Fruit fly (Drosophila melanogaster) whole organism, embryonic: ENCODE measurements around the gene CG10019.

Experiments used
- ATbp ChIP-seq: fragments of 200-800 bp; sonication (Bioruptor generic); optimal IDR thresholded peaks from 2 replicates; lab custom pipeline; 2017; ENCODE audit warnings: missing biosample characterization, mild to moderate bottlenecking, missing genetic modification characterization, missing genetic modification reagents
- B-H2 ChIP-seq: fragments of 200-800 bp; sonication (Bioruptor generic); optimal IDR thresholded peaks from 2 replicates; lab custom pipeline; 2018; ENCODE audit warnings: missing biosample characterization, mild to moderate bottlenecking, missing genetic modification characterization
- CG1024 ChIP-seq: fragments of 200-800 bp; sonication (Bioruptor generic); IDR thresholded peaks from 2 replicates; pipeline ENCODE4 v1.3.6; 2022; ENCODE audit warnings: missing biosample characterization, missing genetic modification characterization
- CG10267 ChIP-seq: fragments of 200-800 bp; sonication (Bioruptor generic); optimal IDR thresholded peaks from 2 replicates; lab custom pipeline; 2018; ENCODE audit warnings: missing biosample characterization, mild to moderate bottlenecking, missing genetic modification characterization, moderate library complexity
- CG10959 ChIP-seq: fragments of 200-800 bp; sonication (Bioruptor generic); IDR thresholded peaks from 2 replicates; pipeline ENCODE4 v1.3.6; 2022; ENCODE audit warnings: missing biosample characterization, missing genetic modification characterization
- CG11504 ChIP-seq: fragments of 200-800 bp; sonication (Bioruptor generic); optimal IDR thresholded peaks from 3 replicates; lab custom pipeline; 2019; ENCODE audit warnings: missing biosample characterization, mild to moderate bottlenecking, missing genetic modification characterization, moderate library complexity
- CG11696 ChIP-seq: fragments of 200-800 bp; sonication (Bioruptor generic); IDR thresholded peaks from 2 replicates; pipeline ENCODE4 v1.3.6; 2022; ENCODE audit warnings: missing biosample characterization, missing genetic modification characterization
- CG12155 ChIP-seq: fragments of 200-800 bp; sonication (Bioruptor generic); optimal IDR thresholded peaks from 3 replicates; lab custom pipeline; 2016; ENCODE audit warnings: missing biosample characterization, missing genetic modification characterization
- CG12744 ChIP-seq: fragments of 200-800 bp; sonication (Bioruptor generic); optimal IDR thresholded peaks from 2 replicates; lab custom pipeline; 2016; ENCODE audit warnings: missing biosample characterization, missing genetic modification characterization
- CG16863 ChIP-seq: fragments of 200-800 bp; sonication (Bioruptor generic); optimal IDR thresholded peaks from 3 replicates; lab custom pipeline; 2016; ENCODE audit warnings: missing biosample characterization, missing genetic modification characterization
- CG17361 ChIP-seq: fragments of 200-800 bp; sonication (Bioruptor generic); IDR thresholded peaks from 3 replicates; pipeline ENCODE4 v1.3.6; 2022; ENCODE audit warnings: missing biosample characterization, missing genetic modification characterization
- CG18011 ChIP-seq: fragments of 200-800 bp; sonication (Bioruptor generic); optimal IDR thresholded peaks from 2 replicates; lab custom pipeline; 2017; ENCODE audit warnings: missing biosample characterization, missing genetic modification characterization, mild to moderate bottlenecking, moderate library complexity, missing genotype
- CG2875 ChIP-seq: fragments of 200-800 bp; sonication (Bioruptor generic); optimal IDR thresholded peaks from 2 replicates; lab custom pipeline; 2017; ENCODE audit warnings: missing biosample characterization, mild to moderate bottlenecking, missing genetic modification characterization, missing genetic modification reagents
- CG31224 ChIP-seq: fragments of 200-800 bp; sonication (Bioruptor generic); IDR thresholded peaks from 2 replicates; pipeline ENCODE4 v1.3.6; 2022; ENCODE audit warnings: missing biosample characterization, missing genetic modification characterization
- CG34376 ChIP-seq: fragments of 200-800 bp; sonication (Bioruptor generic); optimal IDR thresholded peaks from 2 replicates; lab custom pipeline; 2018; ENCODE audit warnings: missing biosample characterization, mild to moderate bottlenecking, missing genetic modification characterization
- CG4424 ChIP-seq: fragments of 200-800 bp; sonication (Bioruptor generic); optimal IDR thresholded peaks from 3 replicates; lab custom pipeline; 2016; ENCODE audit warnings: missing biosample characterization, missing genetic modification characterization
- CG6683 ChIP-seq: fragments of 200-800 bp; sonication (Bioruptor generic); optimal IDR thresholded peaks from 2 replicates; lab custom pipeline; 2017; ENCODE audit warnings: missing biosample characterization, mild to moderate bottlenecking, missing genetic modification characterization, missing genetic modification reagents
- CG6813 ChIP-seq: fragments of 200-800 bp; sonication (Bioruptor generic); optimal IDR thresholded peaks from 2 replicates; lab custom pipeline; 2017; ENCODE audit warnings: missing biosample characterization, missing genetic modification characterization, mild to moderate bottlenecking, moderate library complexity, missing genetic modification reagents
- CG9876 ChIP-seq: fragments of 200-800 bp; sonication (Bioruptor generic); optimal IDR thresholded peaks from 2 replicates; lab custom pipeline; 2016; ENCODE audit warnings: missing biosample characterization, missing genetic modification characterization
- H15 ChIP-seq: fragments of 200-800 bp; sonication (Bioruptor generic); IDR thresholded peaks from 3 replicates; pipeline ENCODE4 v1.3.6; 2022; ENCODE audit warnings: missing biosample characterization, missing genetic modification characterization
- HLH3B ChIP-seq: fragments of 200-800 bp; sonication (Bioruptor generic); IDR thresholded peaks from 2 replicates; pipeline ENCODE4 v1.3.6; 2022; ENCODE audit warnings: missing biosample characterization, missing genetic modification characterization
- Hr78 ChIP-seq, 2 experiments: fragments of 200-800 bp in 1 of 2; fragments of >200 bp in 1 of 2; sonication (Bioruptor generic) in 1 of 2; optimal IDR thresholded peaks; 2 replicates each; lab custom pipeline; 2017 to 2019; ENCODE audit warnings: missing biosample characterization in 2 of 2, missing genetic modification characterization in 2 of 2, mild to moderate bottlenecking in 1 of 2, moderate library complexity in 1 of 2
- Med ChIP-seq: fragments of 200-800 bp; sonication (Bioruptor generic); peaks from one replicate; lab custom pipeline; 2016; ENCODE audit warnings: missing biosample characterization, missing genetic modification characterization, mild to moderate bottlenecking, inconsistent platforms, moderate library complexity
- Mes4 ChIP-seq: fragments of 200-800 bp; sonication (Bioruptor generic); optimal IDR thresholded peaks from 2 replicates; lab custom pipeline; 2016; ENCODE audit warnings: missing biosample characterization, missing genetic modification characterization
- Oli ChIP-seq: fragments of 200-800 bp; sonication (Bioruptor generic); optimal IDR thresholded peaks from 2 replicates; lab custom pipeline; 2018; ENCODE audit warnings: missing biosample characterization, mild to moderate bottlenecking, missing genetic modification characterization, moderate library complexity
- Ravus ChIP-seq: fragments of 200-800 bp; sonication (Bioruptor generic); IDR thresholded peaks from 2 replicates; pipeline ENCODE4 v1.3.6; 2022; ENCODE audit warnings: missing biosample characterization, missing genetic modification characterization
- Taf1 ChIP-seq: fragments of 200-800 bp; sonication (Bioruptor generic); IDR thresholded peaks from 2 replicates; pipeline ENCODE4 v1.3.6; 2022; ENCODE audit warnings: missing biosample characterization, missing genetic modification characterization
- Vsx1 ChIP-seq: fragments of 200-800 bp; sonication (Bioruptor generic); optimal IDR thresholded peaks from 2 replicates; lab custom pipeline; 2017; ENCODE audit warnings: missing biosample characterization, mild to moderate bottlenecking, missing genetic modification characterization, missing genetic modification reagents
- Xbp1 ChIP-seq: fragments of 200-800 bp; sonication (Bioruptor generic); optimal IDR thresholded peaks from 3 replicates; lab custom pipeline; 2016; ENCODE audit warnings: missing biosample characterization, mild to moderate bottlenecking, missing genetic modification characterization
- ab ChIP-seq: fragments of 200-800 bp; sonication (Bioruptor generic); optimal IDR thresholded peaks from 2 replicates; lab custom pipeline; 2016; ENCODE audit warnings: missing biosample characterization, missing genetic modification characterization
- dpn ChIP-seq, 2 experiments: fragments of 200-800 bp; sonication (Bioruptor generic); optimal IDR thresholded peaks; 3 replicates each; lab custom pipeline; 2016; ENCODE audit warnings: missing biosample characterization in 2 of 2, missing genetic modification characterization in 2 of 2
- ewg ChIP-seq: fragments of 200-800 bp; sonication (Bioruptor generic); optimal IDR thresholded peaks from 3 replicates; lab custom pipeline; 2017; ENCODE audit warnings: mild to moderate bottlenecking, missing biosample characterization, missing genetic modification reagents, missing genetic modification characterization
- fd96Cb ChIP-seq: fragments of 200-800 bp; sonication (Bioruptor generic); optimal IDR thresholded peaks from 2 replicates; lab custom pipeline; 2018; ENCODE audit warnings: missing biosample characterization, mild to moderate bottlenecking, missing genetic modification characterization, moderate library complexity
- insv ChIP-seq, 2 experiments: fragments of 200-800 bp; sonication (Bioruptor generic); optimal IDR thresholded peaks; 3 replicates each; lab custom pipeline; 2016 to 2018; ENCODE audit warnings: missing biosample characterization in 2 of 2, missing genetic modification characterization in 2 of 2
- kni ChIP-seq: fragments of 200-800 bp; sonication (Bioruptor generic); optimal IDR thresholded peaks from 3 replicates; lab custom pipeline; 2017; ENCODE audit warnings: mild to moderate bottlenecking, missing biosample characterization, missing genetic modification reagents, missing genetic modification characterization
- lmd ChIP-seq: fragments of 200-800 bp; sonication (Bioruptor generic); IDR thresholded peaks from 2 replicates; pipeline ENCODE4 v1.3.6; 2022; ENCODE audit warnings: missing biosample characterization, missing genetic modification characterization
- luna ChIP-seq: fragments of 200-800 bp; sonication (Bioruptor generic); optimal IDR thresholded peaks from 2 replicates; lab custom pipeline; 2016; ENCODE audit warnings: missing biosample characterization, missing genetic modification characterization
- mam ChIP-seq: fragments of 200-800 bp; sonication (Bioruptor generic); optimal IDR thresholded peaks from 3 replicates; lab custom pipeline; 2016; ENCODE audit warnings: missing biosample characterization, missing genetic modification characterization
- nerfin-1 ChIP-seq: fragments of 200-800 bp; sonication (Bioruptor generic); optimal IDR thresholded peaks from 3 replicates; lab custom pipeline; 2019; ENCODE audit warnings: missing biosample characterization, mild to moderate bottlenecking, missing genetic modification characterization, moderate library complexity
- prd ChIP-seq, 3 experiments: fragments of >200 bp in 2 of 3; fragments of 200-800 bp in 1 of 3; sonication (Bioruptor generic) in 1 of 3; optimal IDR thresholded peaks in 2 of 3; IDR thresholded peaks in 1 of 3; 2 replicates in 2 of 3; 3 replicates in 1 of 3; pipeline versions ENCODE4 v1.3.6 to Lab custom; 2017 to 2022; ENCODE audit warnings: missing biosample characterization in 1 of 3, missing genetic modification characterization in 1 of 3
- pzg ChIP-seq: fragments of 200-800 bp; sonication (Bioruptor generic); optimal IDR thresholded peaks from 3 replicates; lab custom pipeline; 2018; ENCODE audit warnings: missing biosample characterization, mild to moderate bottlenecking, missing genetic modification characterization, moderate library complexity
- ranshi ChIP-seq: fragments of 200-800 bp; sonication (Bioruptor generic); IDR thresholded peaks from 2 replicates; pipeline ENCODE4 v1.3.6; 2022; ENCODE audit warnings: missing biosample characterization, missing genetic modification characterization
- slou ChIP-seq: fragments of 200-800 bp; sonication (Bioruptor generic); optimal IDR thresholded peaks from 3 replicates; lab custom pipeline; 2016; ENCODE audit warnings: missing biosample characterization, missing genetic modification characterization
- sqz ChIP-seq: fragments of 200-800 bp; sonication (Bioruptor generic); optimal IDR thresholded peaks from 3 replicates; lab custom pipeline; 2018; ENCODE audit warnings: missing biosample characterization, mild to moderate bottlenecking, missing genetic modification characterization
- tin ChIP-seq: fragments of 200-800 bp; sonication (Bioruptor generic); optimal IDR thresholded peaks from 3 replicates; lab custom pipeline; 2016; ENCODE audit warnings: missing biosample characterization, missing genetic modification characterization
- wor ChIP-seq: fragments of 200-800 bp; sonication (Bioruptor generic); IDR thresholded peaks from 2 replicates; pipeline ENCODE4 v1.3.6; 2022; ENCODE audit warnings: missing biosample characterization, missing genetic modification characterization
- zen2 ChIP-seq: fragments of 200-800 bp; sonication (Bioruptor generic); IDR thresholded peaks from 3 replicates; pipeline ENCODE4 v1.3.6; 2022; ENCODE audit warnings: missing biosample characterization, missing genetic modification characterization; ENCODE audit not compliant: partially characterized antibody
- zfh1 ChIP-seq: fragments of 200-800 bp; sonication (Bioruptor generic); IDR thresholded peaks from 3 replicates; pipeline ENCODE4 v1.3.6; 2022; ENCODE audit warnings: missing biosample characterization, missing genetic modification characterization

CG10019 gene

dm6 chr2L:3778157-3779060, 48.1 kb downstream of the CG10019 start (continued):
- TF ChIP-seq sqz (GFP tag; lab: Kevin White, UChicago): peak; percentile 47
- TF ChIP-seq ATbp (GFP tag; lab: Kevin White, UChicago): peak; percentile 19
- peak; percentile 39 for TF ChIP-seq fd96Cb (tag; lab: Kevin White, UChicago)
- TF ChIP-seq tin (GFP tag; lab: Kevin White, UChicago): peak; percentile 5
- no peak for TF ChIP-seq insv (GFP tag; optimal IDR thresholded peaks at IDR 0.05; lab: Kevin White, UChicago)
- no peak for TF ChIP-seq mam (GFP tag; lab: Kevin White, UChicago)
- no peak for TF ChIP-seq Xbp1
- peak; percentile 45; the same call in 1 of the 2 replicates for TF ChIP-seq lmd (GFP tag; lab: Robert Waterston, UW)
- peak; percentile 89 for TF ChIP-seq Med (GFP tag; lab: Kevin White, UChicago)
- peak; percentile 80 for TF ChIP-seq CG34376 (GFP tag; lab: Kevin White, UChicago)
- no peak for TF ChIP-seq CG1024 (GFP tag; lab: Robert Waterston, UW)
- TF ChIP-seq CG4424 (GFP tag; lab: Kevin White, UChicago): peak; percentile 10
- no peak for TF ChIP-seq CG10959 (GFP tag; lab: Robert Waterston, UW)
- no peak for TF ChIP-seq wor (GFP tag; lab: Robert Waterston, UW)
- TF ChIP-seq kni (GFP tag; lab: Kevin White, UChicago): peak; percentile 82
- peak; percentile 32; the same call in 1 of the 3 replicates for TF ChIP-seq CG17361 (GFP tag; lab: Robert Waterston, UW)
- TF ChIP-seq nerfin-1 (tag; lab: Kevin White, UChicago): no peak
- TF ChIP-seq pzg (GFP tag; lab: Kevin White, UChicago): no peak
- TF ChIP-seq Taf1 (GFP tag; lab: Robert Waterston, UW): no peak
- peak; percentile 67 for TF ChIP-seq CG11504 (tag; lab: Kevin White, UChicago)
- TF ChIP-seq CG9876: no peak
- no peak for TF ChIP-seq CG6813 (GFP tag; lab: Kevin White, UChicago)
- TF ChIP-seq Hr78 (GFP tag; optimal IDR thresholded peaks at IDR 0.05; lab: Kevin White, UChicago): no peak
- TF ChIP-seq dpn (GFP tag; optimal IDR thresholded peaks at IDR 0.05; lab: Kevin White, UChicago): peak in 1 of 2 experiments; percentile 38
- peak; percentile 18 for TF ChIP-seq ewg (GFP tag; lab: Kevin White, UChicago)
- TF ChIP-seq Mes4 (GFP tag; lab: Kevin White, UChicago): no peak
- no peak for TF ChIP-seq H15 (GFP tag; lab: Robert Waterston, UW)
- TF ChIP-seq B-H2 (GFP tag; lab: Kevin White, UChicago): peak; percentile 46
- TF ChIP-seq Vsx1 (GFP tag; lab: Kevin White, UChicago): no peak
- no peak for TF ChIP-seq prd (optimal IDR thresholded peaks at IDR 0.05; lab: Kevin White, UChicago)
- TF ChIP-seq prd (GFP tag; IDR thresholded peaks at IDR 0.05; lab: Robert Waterston, UW): peak; percentile 21; the same call in 1 of the 3 replicates
- TF ChIP-seq HLH3B (GFP tag; lab: Robert Waterston, UW): 0 out of 2 replicates have a peak, but pooled peaks have one; percentile 24
- no peak for TF ChIP-seq CG18011 (GFP tag; lab: Kevin White, UChicago)
- TF ChIP-seq slou (GFP tag; lab: Kevin White, UChicago): no peak
- no peak for TF ChIP-seq CG31224
- TF ChIP-seq zfh1 (GFP tag; lab: Robert Waterston, UW): no peak
- peak; percentile 16 for TF ChIP-seq CG12744 (GFP tag; lab: Kevin White, UChicago)
- TF ChIP-seq luna (GFP tag; lab: Kevin White, UChicago): no peak
- peak; percentile 4 for TF ChIP-seq Oli (tag; lab: Kevin White, UChicago)
- TF ChIP-seq CG6683 (GFP tag; lab: Kevin White, UChicago): no peak
- TF ChIP-seq CG11696 (GFP tag; lab: Robert Waterston, UW): no peak
- no peak for TF ChIP-seq ab (GFP tag; lab: Kevin White, UChicago)
- TF ChIP-seq zen2 (GFP tag; lab: Robert Waterston, UW): no peak
- peak; percentile 38 for TF ChIP-seq CG10267 (tag; lab: Kevin White, UChicago)
- no peak for TF ChIP-seq ranshi
- TF ChIP-seq CG12155 (GFP tag; lab: Kevin White, UChicago): peak; percentile 4
- no peak for TF ChIP-seq CG16863 (GFP tag; lab: Kevin White, UChicago)
- TF ChIP-seq CG2875 (GFP tag; lab: Kevin White, UChicago): peak; percentile 10
- no peak; the same call in 1 of the 2 replicates for TF ChIP-seq Ravus (GFP tag; lab: Robert Waterston, UW)
